Fruit fly (Drosophila melanogaster) whole organism, embryonic: ENCODE results near the gene Cpr64Ad.
A peak's percentile ranks its signal among the peaks of the same experiment; 100 is the strongest.

Experiments used
- Atf-2 ChIP-seq: fragments of 200-800 bp; sonication (Bioruptor generic); optimal IDR thresholded peaks from 2 replicates; lab custom pipeline; 2016; ENCODE audit warnings: missing biosample characterization, missing genetic modification characterization
- B-H2 ChIP-seq: fragments of 200-800 bp; sonication (Bioruptor generic); optimal IDR thresholded peaks from 2 replicates; lab custom pipeline; 2018; ENCODE audit warnings: missing biosample characterization, mild to moderate bottlenecking, missing genetic modification characterization
- CG10147 ChIP-seq: fragments of 200-800 bp; sonication (Bioruptor generic); optimal IDR thresholded peaks from 2 replicates; lab custom pipeline; 2019; ENCODE audit warnings: missing biosample characterization, mild to moderate bottlenecking, missing genetic modification characterization, moderate library complexity
- CG11398 ChIP-seq: fragments of 200-800 bp; sonication (Bioruptor generic); optimal IDR thresholded peaks from 2 replicates; lab custom pipeline; 2016; ENCODE audit warnings: missing biosample characterization, missing genetic modification characterization
- CG11456 ChIP-seq: fragments of 200-800 bp; sonication (Bioruptor generic); IDR thresholded peaks from 3 replicates; pipeline ENCODE4 v1.3.6; 2022; ENCODE audit warnings: missing biosample characterization, missing genetic modification characterization
- CG11723 ChIP-seq: fragments of 200-800 bp; sonication (Bioruptor generic); optimal IDR thresholded peaks from 2 replicates; lab custom pipeline; 2017; ENCODE audit warnings: missing biosample characterization, mild to moderate bottlenecking, missing genetic modification characterization
- CG12155 ChIP-seq: fragments of 200-800 bp; sonication (Bioruptor generic); optimal IDR thresholded peaks from 3 replicates; lab custom pipeline; 2016; ENCODE audit warnings: missing biosample characterization, missing genetic modification characterization
- CG12744 ChIP-seq: fragments of 200-800 bp; sonication (Bioruptor generic); optimal IDR thresholded peaks from 2 replicates; lab custom pipeline; 2016; ENCODE audit warnings: missing biosample characterization, missing genetic modification characterization
- CG12769 ChIP-seq: fragments of 200-800 bp; sonication (Bioruptor generic); optimal IDR thresholded peaks from 2 replicates; lab custom pipeline; 2019; ENCODE audit warnings: missing biosample characterization, mild to moderate bottlenecking, missing genetic modification characterization, moderate library complexity
- CG13424 ChIP-seq: fragments of 200-800 bp; sonication (Bioruptor generic); optimal IDR thresholded peaks from 2 replicates; lab custom pipeline; 2019; ENCODE audit warnings: missing biosample characterization, mild to moderate bottlenecking, missing genetic modification characterization, moderate library complexity
- CG15514 ChIP-seq: fragments of 200-800 bp; sonication (Bioruptor generic); optimal IDR thresholded peaks from 3 replicates; lab custom pipeline; 2017; ENCODE audit warnings: missing biosample characterization, missing genetic modification characterization, mild to moderate bottlenecking, moderate library complexity, missing genetic modification reagents
- CG1603 ChIP-seq: fragments of 200-800 bp; sonication (Bioruptor generic); optimal IDR thresholded peaks from 2 replicates; lab custom pipeline; 2019; ENCODE audit warnings: missing biosample characterization, mild to moderate bottlenecking, missing genetic modification characterization, moderate library complexity
- CG17186 ChIP-seq: fragments of 200-800 bp; sonication (Bioruptor generic); optimal IDR thresholded peaks from 3 replicates; lab custom pipeline; 2017; ENCODE audit warnings: missing biosample characterization, missing genetic modification reagents, missing genetic modification characterization
- CG18599 ChIP-seq: fragments of 200-800 bp; sonication (Bioruptor generic); optimal IDR thresholded peaks from 3 replicates; lab custom pipeline; 2017; ENCODE audit warnings: missing biosample characterization, missing genetic modification characterization, mild to moderate bottlenecking, moderate library complexity, missing genetic modification reagents
- CG31365 ChIP-seq: fragments of 200-800 bp; sonication (Bioruptor generic); optimal IDR thresholded peaks from 2 replicates; lab custom pipeline; 2018; ENCODE audit warnings: missing biosample characterization, mild to moderate bottlenecking, missing genetic modification characterization
- CG33557 ChIP-seq: fragments of 200-800 bp; sonication (Bioruptor generic); optimal IDR thresholded peaks from 2 replicates; lab custom pipeline; 2019; ENCODE audit warnings: missing biosample characterization, mild to moderate bottlenecking, missing genetic modification characterization, moderate library complexity
- CG3726 ChIP-seq: fragments of 200-800 bp; sonication (Bioruptor generic); IDR thresholded peaks from 3 replicates; pipeline ENCODE4, ENCODE4 v1.3.6; 2022; ENCODE audit warnings: missing biosample characterization, missing genetic modification characterization
- CG3847 ChIP-seq: fragments of 200-800 bp; sonication (Bioruptor generic); IDR thresholded peaks from 2 replicates; pipeline ENCODE4 v1.3.6; 2022; ENCODE audit warnings: missing biosample characterization, missing genetic modification characterization
- CG9609 ChIP-seq: fragments of 200-800 bp; sonication (Bioruptor generic); optimal IDR thresholded peaks from 3 replicates; lab custom pipeline; 2016; ENCODE audit warnings: missing biosample characterization, missing genetic modification characterization
- CG9876 ChIP-seq: fragments of 200-800 bp; sonication (Bioruptor generic); optimal IDR thresholded peaks from 2 replicates; lab custom pipeline; 2016; ENCODE audit warnings: missing biosample characterization, missing genetic modification characterization
- Dp ChIP-seq: fragments of 200-800 bp; sonication (Bioruptor generic); optimal IDR thresholded peaks from 2 replicates; lab custom pipeline; 2018; ENCODE audit warnings: missing biosample characterization, mild to moderate bottlenecking, missing genetic modification characterization, moderate library complexity
- Dref ChIP-seq: fragments of 200-800 bp; sonication (Bioruptor generic); IDR thresholded peaks from 2 replicates; pipeline ENCODE4 v1.3.6; 2022; ENCODE audit warnings: missing biosample characterization, missing genetic modification characterization
- ERR ChIP-seq: fragments of 200-800 bp; sonication (Bioruptor generic); optimal IDR thresholded peaks from 2 replicates; lab custom pipeline; 2016; ENCODE audit warnings: missing biosample characterization, missing genetic modification characterization
- Fer3 ChIP-seq: fragments of 200-800 bp; sonication (Bioruptor generic); optimal IDR thresholded peaks from 2 replicates; lab custom pipeline; 2018; ENCODE audit warnings: missing biosample characterization, mild to moderate bottlenecking, missing genetic modification characterization, moderate library complexity
- H15 ChIP-seq: fragments of 200-800 bp; sonication (Bioruptor generic); IDR thresholded peaks from 3 replicates; pipeline ENCODE4 v1.3.6; 2022; ENCODE audit warnings: missing biosample characterization, missing genetic modification characterization
- H2.0 ChIP-seq: fragments of 200-800 bp; sonication (Bioruptor generic); IDR thresholded peaks from 2 replicates; pipeline ENCODE4 v1.3.6; 2022; ENCODE audit warnings: missing biosample characterization, missing genetic modification characterization
- Hr39 ChIP-seq: fragments of >200 bp; optimal IDR thresholded peaks from 2 replicates; lab custom pipeline; 2017
- Hr51 ChIP-seq, 2 experiments: fragments of 200-800 bp; sonication (Bioruptor generic); optimal IDR thresholded peaks; 2 replicates in 1 of 2; 3 replicates in 1 of 2; lab custom pipeline; 2016 to 2018; ENCODE audit warnings: missing biosample characterization in 2 of 2, missing genetic modification characterization in 2 of 2, mild to moderate bottlenecking in 1 of 2, moderate library complexity in 1 of 2
- NfI ChIP-seq: fragments of 200-800 bp; sonication (Bioruptor generic); optimal IDR thresholded peaks from 3 replicates; lab custom pipeline; 2018; ENCODE audit warnings: missing biosample characterization, mild to moderate bottlenecking, missing genetic modification characterization, moderate library complexity
- Sox100B ChIP-seq: fragments of 200-800 bp; sonication (Bioruptor generic); optimal IDR thresholded peaks from 3 replicates; lab custom pipeline; 2018; ENCODE audit warnings: missing biosample characterization, mild to moderate bottlenecking, missing genetic modification characterization
- Sry-δ ChIP-seq: fragments of 200-800 bp; sonication (Bioruptor generic); optimal IDR thresholded peaks from 2 replicates; lab custom pipeline; 2016; ENCODE audit warnings: missing biosample characterization, missing genetic modification characterization
- Usf ChIP-seq: fragments of 200-800 bp; sonication (Bioruptor generic); optimal IDR thresholded peaks from 2 replicates; lab custom pipeline; 2017; ENCODE audit warnings: missing genotype, missing biosample characterization, missing genetic modification characterization
- abd-A ChIP-seq: fragments of 200-800 bp; sonication (Bioruptor generic); optimal IDR thresholded peaks from 3 replicates; lab custom pipeline; 2019; ENCODE audit warnings: missing biosample characterization, mild to moderate bottlenecking, missing genetic modification characterization, moderate library complexity
- amos ChIP-seq: fragments of 200-800 bp; sonication (Bioruptor generic); IDR thresholded peaks from 2 replicates; pipeline ENCODE4 v1.3.6; 2022; ENCODE audit warnings: missing biosample characterization, missing genetic modification characterization; ENCODE audit not compliant: partially characterized antibody
- bab2 ChIP-seq: fragments of 200-800 bp; sonication (Bioruptor generic); optimal IDR thresholded peaks from 2 replicates; lab custom pipeline; 2016; ENCODE audit warnings: missing biosample characterization, missing genetic modification characterization
- bbx ChIP-seq: fragments of 200-800 bp; sonication (Bioruptor generic); IDR thresholded peaks from 2 replicates; pipeline ENCODE4 v1.3.6; 2022; ENCODE audit warnings: missing biosample characterization, missing genetic modification characterization; ENCODE audit not compliant: partially characterized antibody
- crol ChIP-seq: fragments of 200-800 bp; sonication (Bioruptor generic); IDR thresholded peaks from 2 replicates; pipeline ENCODE4 v1.3.6; 2022; ENCODE audit warnings: missing biosample characterization, missing genetic modification characterization
- dimm ChIP-seq: fragments of 200-800 bp; sonication (Bioruptor generic); IDR thresholded peaks from 2 replicates; pipeline ENCODE4 v1.3.6; 2022; ENCODE audit warnings: missing biosample characterization, missing genetic modification characterization
- dysf ChIP-seq: fragments of 200-800 bp; sonication (Bioruptor generic); IDR thresholded peaks from 3 replicates; pipeline ENCODE4 v1.3.6; 2022; ENCODE audit warnings: missing biosample characterization, missing genetic modification characterization
- gem ChIP-seq: fragments of 200-800 bp; sonication (Bioruptor generic); optimal IDR thresholded peaks from 2 replicates; lab custom pipeline; 2019; ENCODE audit warnings: missing biosample characterization, mild to moderate bottlenecking, missing genetic modification characterization, moderate library complexity
- hth ChIP-seq: fragments of >200 bp; optimal IDR thresholded peaks from 2 replicates; lab custom pipeline; 2017; ENCODE audit warnings: inconsistent platforms
- inv ChIP-seq: fragments of 200-800 bp; sonication (Bioruptor generic); IDR thresholded peaks from 2 replicates; pipeline ENCODE4 v1.3.6; 2022; ENCODE audit warnings: missing biosample characterization, missing genetic modification characterization; ENCODE audit not compliant: partially characterized antibody
- nmo ChIP-seq: fragments of 200-800 bp; sonication (Bioruptor generic); optimal IDR thresholded peaks from 2 replicates; lab custom pipeline; 2018; ENCODE audit warnings: missing biosample characterization, mild to moderate bottlenecking, missing genetic modification characterization, moderate library complexity
- pan ChIP-seq, 4 experiments: fragments of >200 bp in 3 of 4; fragments of 200-800 bp in 1 of 4; sonication (Bioruptor generic) in 1 of 4; optimal IDR thresholded peaks in 3 of 4; IDR thresholded peaks in 1 of 4; 2 replicates each; pipeline versions ENCODE4 v1.3.6 to Lab custom; 2017 to 2022; ENCODE audit warnings: missing biosample characterization in 2 of 4, missing genetic modification characterization in 2 of 4, mixed read lengths in 1 of 4
- peb ChIP-seq: fragments of 200-800 bp; sonication (Bioruptor generic); IDR thresholded peaks from 2 replicates; pipeline ENCODE4 v1.3.6; 2022; ENCODE audit warnings: missing biosample characterization, missing genetic modification characterization
- psq ChIP-seq: fragments of 200-800 bp; sonication (Bioruptor generic); optimal IDR thresholded peaks from 2 replicates; lab custom pipeline; 2017; ENCODE audit warnings: missing biosample characterization, missing genetic modification characterization
- sr ChIP-seq: fragments of 200-800 bp; sonication (Bioruptor generic); IDR thresholded peaks from 3 replicates; pipeline ENCODE4 v1.3.6; 2022; ENCODE audit warnings: missing biosample characterization, missing genetic modification characterization
- stc ChIP-seq: fragments of 200-800 bp; sonication (Bioruptor generic); IDR thresholded peaks from 2 replicates; pipeline ENCODE4 v1.3.6; 2022; ENCODE audit warnings: missing biosample characterization, missing genetic modification characterization
- tup ChIP-seq: fragments of 200-800 bp; sonication (Bioruptor generic); optimal IDR thresholded peaks from 2 replicates; lab custom pipeline; 2016; ENCODE audit warnings: missing biosample characterization, mild to moderate bottlenecking, missing genetic modification characterization, moderate library complexity

The Cpr64Ad gene

dm6 chr3L:4230357-4230901 lies 15.2 kb downstream of the Cpr64Ad start (continued):
- peak; percentile 87 for TF ChIP-seq CG11723
- no peak for TF ChIP-seq pan (optimal IDR thresholded peaks at IDR 0.05; lab: Kevin White, UChicago)
- TF ChIP-seq pan (GFP tag; optimal IDR thresholded peaks at IDR 0.05 in 1 of 2, IDR thresholded peaks at IDR 0.05 in 1 of 2) = peak in 1 of 2 experiments; percentile 82
- peak; percentile 90 for TF ChIP-seq dysf (GFP tag; lab: Robert Waterston, UW)
- peak; percentile 79 for TF ChIP-seq H15 (GFP tag; lab: Robert Waterston, UW)
- TF ChIP-seq CG1603 = peak; percentile 94
- TF ChIP-seq Atf-2 (GFP tag; lab: Kevin White, UChicago) = peak; percentile 93
- TF ChIP-seq stc (GFP tag; lab: Robert Waterston, UW) = peak; percentile 90
- TF ChIP-seq Hr51 (GFP tag; optimal IDR thresholded peaks at IDR 0.05; lab: Kevin White, UChicago) = peak; percentile 92 to 93
- no peak for TF ChIP-seq Hr39 (lab: Kevin White, UChicago)
- TF ChIP-seq H2.0 (GFP tag; lab: Robert Waterston, UW) = peak; percentile 78
- peak; percentile 71 for TF ChIP-seq dimm (GFP tag; lab: Robert Waterston, UW)
- TF ChIP-seq nmo (GFP tag; lab: Kevin White, UChicago) = peak; percentile 97
- no peak for TF ChIP-seq bbx (GFP tag; lab: Robert Waterston, UW)
- peak; percentile 71 for TF ChIP-seq tup (GFP tag; lab: Kevin White, UChicago)
- peak; percentile 80 for TF ChIP-seq ERR (GFP tag; lab: Kevin White, UChicago)
- peak; percentile 60 for TF ChIP-seq crol (GFP tag; lab: Robert Waterston, UW)
- peak; percentile 79 for TF ChIP-seq CG17186 (GFP tag; lab: Kevin White, UChicago)
- TF ChIP-seq Sox100B (GFP tag; lab: Kevin White, UChicago) = peak; percentile 96
- peak; percentile 97 for TF ChIP-seq CG33557
- TF ChIP-seq NfI (GFP tag; lab: Kevin White, UChicago) = peak; percentile 82
- peak; percentile 80 for TF ChIP-seq Fer3 (tag; lab: Kevin White, UChicago)
- peak; percentile 77 for TF ChIP-seq psq (GFP tag; lab: Kevin White, UChicago)
- TF ChIP-seq CG11456 (GFP tag; lab: Robert Waterston, UW) = peak; percentile 76
- TF ChIP-seq inv (GFP tag; lab: Robert Waterston, UW) = no peak
- TF ChIP-seq Dp (GFP tag; lab: Kevin White, UChicago) = no peak
- peak; percentile 80 for TF ChIP-seq CG18599 (GFP tag; lab: Kevin White, UChicago)
- peak; percentile 75 for TF ChIP-seq CG10147
- peak; percentile 92 for TF ChIP-seq peb
- TF ChIP-seq CG12155 (GFP tag; lab: Kevin White, UChicago) = peak; percentile 85
- TF ChIP-seq B-H2 (GFP tag; lab: Kevin White, UChicago) = no peak
- peak; percentile 57 for TF ChIP-seq Sry-δ
- no peak for TF ChIP-seq hth
- 0 out of 3 replicates have a peak, but pooled peaks have one; percentile 29 for TF ChIP-seq sr (GFP tag; lab: Robert Waterston, UW)
- peak; percentile 86 for TF ChIP-seq Usf (GFP tag; lab: Kevin White, UChicago)
- no peak for TF ChIP-seq amos (GFP tag; lab: Robert Waterston, UW)
- TF ChIP-seq CG15514 (GFP tag; lab: Kevin White, UChicago) = peak; percentile 29
- TF ChIP-seq CG13424 (tag; lab: Kevin White, UChicago) = peak; percentile 95
- peak; percentile 86; the same call in 2 of the 3 replicates for TF ChIP-seq CG3726 (GFP tag; lab: Robert Waterston, UW)
- TF ChIP-seq CG11398 (GFP tag; lab: Kevin White, UChicago) = peak; percentile 91
- peak; percentile 75 for TF ChIP-seq CG3847 (GFP tag; lab: Robert Waterston, UW)
- peak; percentile 92 for TF ChIP-seq bab2 (GFP tag; lab: Kevin White, UChicago)
- TF ChIP-seq abd-A (tag; lab: Kevin White, UChicago) = peak; percentile 73
- TF ChIP-seq CG9876 (GFP tag; lab: Kevin White, UChicago) = peak; percentile 77
- TF ChIP-seq CG9609 (GFP tag; lab: Kevin White, UChicago) = peak; percentile 94
- TF ChIP-seq CG12769 (tag; lab: Kevin White, UChicago) = peak; percentile 79
- TF ChIP-seq CG12744 (GFP tag; lab: Kevin White, UChicago) = peak; percentile 84
- peak; percentile 74 for TF ChIP-seq CG31365 (tag; lab: Kevin White, UChicago)
- TF ChIP-seq Dref (GFP tag; lab: Robert Waterston, UW) = no peak
- TF ChIP-seq gem = peak; percentile 96
